ENCODE assay signal across 4 fruit fly cellular contexts in genomic region chr2L:11052493-11052788, dm6.
TF ChIP-seq lines count a peak whose summit lies in the region.

No protein-coding gene starts in this region.

- no peak for TF ChIP-seq CTCF in whole organism, embryonic (GFP tag; optimal IDR thresholded peaks at IDR 0.05; lab: Kevin White, UChicago)

TF ChIP-seq in whole organism, embryonic, 481 proteins besides CTCF, POLR2A, EP300 and RAD21:
- TF ChIP-seq Awh (GFP tag; IDR thresholded peaks at IDR 0.05; lab: Robert Waterston, UW) (no peak), ac (GFP tag; optimal IDR thresholded peaks at IDR 0.05; lab: Kevin White, UChicago) (no peak), CG11456 (GFP tag; IDR thresholded peaks at IDR 0.05; lab: Robert Waterston, UW) (no peak), Hand (GFP tag; optimal IDR thresholded peaks at IDR 0.05; lab: Kevin White, UChicago) (no peak), Drgx (GFP tag; IDR thresholded peaks at IDR 0.05; lab: Robert Waterston, UW) (peak; percentile 26; the same call in 1 of the 2 replicates), row (GFP tag; IDR thresholded peaks at IDR 0.05; lab: Robert Waterston, UW) (no peak)

TF ChIP-seq in whole organism, prepupa, 60 proteins besides CTCF, POLR2A, EP300 and RAD21 (continues in another document):
- TF ChIP-seq OdsH (GFP tag; optimal IDR thresholded peaks at IDR 0.05; lab: Kevin White, UChicago) (peak; percentile 46), Eip93F (GFP tag; optimal IDR thresholded peaks at IDR 0.05; lab: Kevin White, UChicago) (no peak), CG11762 (GFP tag; optimal IDR thresholded peaks at IDR 0.05; lab: Kevin White, UChicago; ENCODE audit: insufficient read depth) (peak; percentile 9), CG11294 (GFP tag; IDR thresholded peaks at IDR 0.05; lab: Robert Waterston, UW) (no peak), esn (GFP tag; optimal IDR thresholded peaks at IDR 0.05; lab: Kevin White, UChicago) (peak; percentile 16), Hr4 (GFP tag; optimal IDR thresholded peaks at IDR 0.05; lab: Kevin White, UChicago) (no peak), CG6276 (GFP tag; optimal IDR thresholded peaks at IDR 0.05; lab: Kevin White, UChicago) (no peak), CG31627 (GFP tag; optimal IDR thresholded peaks at IDR 0.05; lab: Kevin White, UChicago) (no peak), CG9139 (GFP tag; optimal IDR thresholded peaks at IDR 0.05; lab: Kevin White, UChicago) (peak; percentile 62), Eip78C (GFP tag; lab: Kevin White, UChicago) (peak; percentile 83), CG1621 (tag; optimal IDR thresholded peaks at IDR 0.05; lab: Kevin White, UChicago) (no peak), Blimp-1 (GFP tag; optimal IDR thresholded peaks at IDR 0.05; lab: Kevin White, UChicago) (peak; percentile 41), Gug (GFP tag; IDR thresholded peaks at IDR 0.05; lab: Robert Waterston, UW) (peak; percentile 13; the same call in 1 of the 2 replicates), CG3919 (GFP tag; optimal IDR thresholded peaks at IDR 0.05; lab: Kevin White, UChicago) (peak; percentile 31), acj6 (GFP tag; optimal IDR thresholded peaks at IDR 0.05; lab: Kevin White, UChicago) (peak; percentile 52), CG10631 (GFP tag; optimal IDR thresholded peaks at IDR 0.05; lab: Kevin White, UChicago) (peak; percentile 76), CG15336 (GFP tag; IDR thresholded peaks at IDR 0.05; lab: Robert Waterston, UW) (peak; percentile 34; the same call in 1 of the 2 replicates), fd85E (GFP tag; optimal IDR thresholded peaks at IDR 0.05; lab: Kevin White, UChicago) (no peak), Sox15 (GFP tag; optimal IDR thresholded peaks at IDR 0.05; lab: Kevin White, UChicago) (peak; percentile 31), spab (GFP tag; optimal IDR thresholded peaks at IDR 0.05; lab: Kevin White, UChicago) (peak; percentile 63), Ets96B (tag; optimal IDR thresholded peaks at IDR 0.05; lab: Kevin White, UChicago) (peak; percentile 84), CG32006 (GFP tag; optimal IDR thresholded peaks at IDR 0.05; lab: Kevin White, UChicago) (peak; percentile 38), CG6808 (GFP tag; optimal IDR thresholded peaks at IDR 0.05; lab: Kevin White, UChicago) (peak; percentile 25), eg (GFP tag; IDR thresholded peaks at IDR 0.05; lab: Robert Waterston, UW) (no peak), CG34406 (GFP tag; optimal IDR thresholded peaks at IDR 0.05; lab: Kevin White, UChicago) (peak; percentile 79), CG16779 (tag; optimal IDR thresholded peaks at IDR 0.05; lab: Kevin White, UChicago) (peak; percentile 46), achi (GFP tag; optimal IDR thresholded peaks at IDR 0.05; lab: Kevin White, UChicago) (peak; percentile 68), CG6792 (GFP tag; optimal IDR thresholded peaks at IDR 0.05; lab: Kevin White, UChicago) (peak; percentile 19)

TF ChIP-seq in whole organism, pupa, 21 proteins besides CTCF, POLR2A, EP300 and RAD21:
- TF ChIP-seq CG13204 (GFP tag; optimal IDR thresholded peaks at IDR 0.05; lab: Kevin White, UChicago) (no peak), Pif1B (GFP tag; optimal IDR thresholded peaks at IDR 0.05; lab: Kevin White, UChicago) (no peak), CG8159 (tag; optimal IDR thresholded peaks at IDR 0.05; lab: Kevin White, UChicago) (peak; percentile 86), rn (GFP tag; IDR thresholded peaks at IDR 0.05; lab: Robert Waterston, UW) (no peak), fd96Ca (GFP tag; IDR thresholded peaks at IDR 0.05; lab: Robert Waterston, UW) (no peak), EcR (GFP tag; optimal IDR thresholded peaks at IDR 0.05; lab: Kevin White, UChicago) (no peak), Snoo (tag; optimal IDR thresholded peaks at IDR 0.05; lab: Kevin White, UChicago) (no peak), CG34367 (tag; optimal IDR thresholded peaks at IDR 0.05; lab: Kevin White, UChicago) (peak; percentile 51), CG32121 (GFP tag; IDR thresholded peaks at IDR 0.05; lab: Robert Waterston, UW) (no peak), CG9948 (tag; optimal IDR thresholded peaks at IDR 0.05; lab: Kevin White, UChicago) (peak; percentile 80), Ets98B (GFP tag; IDR thresholded peaks at IDR 0.05; lab: Robert Waterston, UW) (no peak), CG12605 (GFP tag; IDR thresholded peaks at IDR 0.05; lab: Robert Waterston, UW) (no peak), Pif1A (GFP tag; optimal IDR thresholded peaks at IDR 0.05; lab: Kevin White, UChicago) (peak; percentile 88), CG17806 (tag; optimal IDR thresholded peaks at IDR 0.05; lab: Kevin White, UChicago) (peak; percentile 82), D1 (tag; optimal IDR thresholded peaks at IDR 0.05; lab: Kevin White, UChicago) (peak; percentile 67), CG4496 (GFP tag; IDR thresholded peaks at IDR 0.05; lab: Robert Waterston, UW) (peak; percentile 17; the same call in 1 of the 3 replicates), CG8301 (tag; optimal IDR thresholded peaks at IDR 0.05; lab: Kevin White, UChicago) (peak; percentile 27), CG14655 (GFP tag; optimal IDR thresholded peaks at IDR 0.05; lab: Kevin White, UChicago) (peak; percentile 53), CG10348 (GFP tag; IDR thresholded peaks at IDR 0.05; lab: Robert Waterston, UW) (no peak), CG15710 (tag; optimal IDR thresholded peaks at IDR 0.05; lab: Kevin White, UChicago) (peak; percentile 83), gl (tag; optimal IDR thresholded peaks at IDR 0.05; lab: Kevin White, UChicago) (peak; percentile 32)

TF ChIP-seq in whole organism, wandering third instar larva, 38 proteins besides CTCF, POLR2A, EP300 and RAD21:
- TF ChIP-seq Dfd (GFP tag; optimal IDR thresholded peaks at IDR 0.05; lab: Kevin White, UChicago) (no peak), Abd-B (GFP tag; optimal IDR thresholded peaks at IDR 0.05; lab: Kevin White, UChicago) (no peak), tai (GFP tag; optimal IDR thresholded peaks at IDR 0.05; lab: Kevin White, UChicago) (no peak), jim (GFP tag; optimal IDR thresholded peaks at IDR 0.05; lab: Kevin White, UChicago) (no peak), usp (GFP tag; optimal IDR thresholded peaks at IDR 0.05; lab: Kevin White, UChicago) (no peak), woc (GFP tag; optimal IDR thresholded peaks at IDR 0.05; lab: Kevin White, UChicago) (no peak), HLH106 (tag; optimal IDR thresholded peaks at IDR 0.05; lab: Kevin White, UChicago) (peak; percentile 74), psq (GFP tag; optimal IDR thresholded peaks at IDR 0.05; lab: Kevin White, UChicago) (no peak), Rel (GFP tag; optimal IDR thresholded peaks at IDR 0.05; lab: Kevin White, UChicago) (no peak), Rel (tag; optimal IDR thresholded peaks at IDR 0.05; lab: Kevin White, UChicago) (no peak), CG9705 (GFP tag; optimal IDR thresholded peaks at IDR 0.05; lab: Kevin White, UChicago) (no peak), pan (optimal IDR thresholded peaks at IDR 0.05; lab: Kevin White, UChicago) (no peak), Hnf4 (GFP tag; optimal IDR thresholded peaks at IDR 0.05; lab: Kevin White, UChicago) (peak; percentile 6), dmrt93B (GFP tag; optimal IDR thresholded peaks at IDR 0.05; lab: Kevin White, UChicago) (peak; percentile 30), brk (GFP tag; optimal IDR thresholded peaks at IDR 0.05; lab: Kevin White, UChicago) (no peak), dsf (GFP tag; optimal IDR thresholded peaks at IDR 0.05; lab: Kevin White, UChicago; ENCODE audit: borderline replicate concordance) (no peak), fru (GFP tag; optimal IDR thresholded peaks at IDR 0.05; lab: Kevin White, UChicago) (peak; percentile 84), CrebA (GFP tag; optimal IDR thresholded peaks at IDR 0.05; lab: Kevin White, UChicago; ENCODE audit: borderline replicate concordance) (no peak), h (GFP tag; optimal IDR thresholded peaks at IDR 0.05; lab: Kevin White, UChicago) (no peak), foxo (GFP tag; optimal IDR thresholded peaks at IDR 0.05; lab: Kevin White, UChicago) (peak in 1 of 2 experiments; percentile 24), Jra (GFP tag; optimal IDR thresholded peaks at IDR 0.05; lab: Kevin White, UChicago) (no peak), Hr78 (GFP tag; optimal IDR thresholded peaks at IDR 0.05; lab: Kevin White, UChicago) (no peak), sage (GFP tag; optimal IDR thresholded peaks at IDR 0.05; lab: Kevin White, UChicago) (peak; percentile 36), sv (GFP tag; optimal IDR thresholded peaks at IDR 0.05; lab: Kevin White, UChicago) (no peak), ey (GFP tag; optimal IDR thresholded peaks at IDR 0.05; lab: Kevin White, UChicago) (no peak), OdsH (GFP tag; optimal IDR thresholded peaks at IDR 0.05; lab: Kevin White, UChicago) (no peak), Dif (GFP tag; optimal IDR thresholded peaks at IDR 0.05; lab: Kevin White, UChicago; ENCODE audit: partially characterized antibody) (no peak), Hr83 (GFP tag; optimal IDR thresholded peaks at IDR 0.05; lab: Kevin White, UChicago; ENCODE audit: poor library complexity, severe bottlenecking) (no peak), dl (GFP tag; optimal IDR thresholded peaks at IDR 0.05; lab: Kevin White, UChicago; ENCODE audit: insufficient read depth in 1 of 2, partially characterized antibody in 2 of 2) (no peak), br (GFP tag; optimal IDR thresholded peaks at IDR 0.05; lab: Kevin White, UChicago) (no peak), CG32264 (GFP tag; optimal IDR thresholded peaks at IDR 0.05; lab: Kevin White, UChicago) (no peak), Myc (optimal IDR thresholded peaks at IDR 0.05; lab: Kevin White, UChicago) (no peak), N (GFP tag; optimal IDR thresholded peaks at IDR 0.05; lab: Kevin White, UChicago) (no peak), Vsx2 (GFP tag; optimal IDR thresholded peaks at IDR 0.05; lab: Kevin White, UChicago; ENCODE audit: partially characterized antibody) (no peak), Sp1 (GFP tag; optimal IDR thresholded peaks at IDR 0.05; lab: Kevin White, UChicago) (peak; percentile 61), Mio (GFP tag; optimal IDR thresholded peaks at IDR 0.05; lab: Kevin White, UChicago) (no peak), lola (GFP tag; optimal IDR thresholded peaks at IDR 0.05; lab: Kevin White, UChicago) (no peak), rgr (GFP tag; optimal IDR thresholded peaks at IDR 0.05; lab: Kevin White, UChicago) (peak; percentile 36), GATAd (GFP tag; optimal IDR thresholded peaks at IDR 0.05; lab: Kevin White, UChicago) (no peak)

Comparison
In these comparisons a context has a peak if more than half of its experiments do, and no peak if none do; other contexts are left out.
1. Of the 7 proteins assayed by ChIP-seq in both whole organism, embryonic and whole organism, prepupa: peak only in whole organism, embryonic: none; only in whole organism, prepupa: Blimp-1, CG16779 and Gug; in both: none; in neither: 4.